Fruit fly (Drosophila melanogaster) whole organism, wandering third instar larva: ENCODE results near the gene Sox21b.

Experiments
- Abd-B ChIP-seq: fragments of >200 bp; optimal IDR thresholded peaks from 2 replicates; lab custom pipeline; 2017; ENCODE audit warnings: missing biosample characterization, missing genetic modification characterization
- CG32264 ChIP-seq: fragments of 200-800 bp; sonication (Bioruptor generic); optimal IDR thresholded peaks from 2 replicates; lab custom pipeline; 2016; ENCODE audit warnings: missing biosample characterization, missing genetic modification characterization
- CG9705 ChIP-seq: fragments of 200-800 bp; sonication (Bioruptor generic); optimal IDR thresholded peaks from 2 replicates; lab custom pipeline; 2018; ENCODE audit warnings: missing biosample characterization, mild to moderate bottlenecking, missing genetic modification characterization
- CrebA ChIP-seq: fragments of 200-800 bp; sonication (Bioruptor generic); optimal IDR thresholded peaks from 2 replicates; lab custom pipeline; 2016; ENCODE audit warnings: missing biosample characterization, mild to moderate bottlenecking, missing genetic modification characterization, borderline replicate concordance
- Dfd ChIP-seq: fragments of >200 bp; optimal IDR thresholded peaks from 2 replicates; lab custom pipeline; 2017; ENCODE audit warnings: missing biosample characterization, missing genetic modification characterization
- Dif ChIP-seq: fragments of 200-275, 200-300 bp; sonication (Bioruptor generic); optimal IDR thresholded peaks from 2 replicates; lab custom pipeline; 2018; ENCODE audit warnings: missing biosample characterization, missing genetic modification characterization; ENCODE audit not compliant: partially characterized antibody
- GATAd ChIP-seq: sonication (Bioruptor generic); optimal IDR thresholded peaks from 2 replicates; lab custom pipeline; 2016; ENCODE audit warnings: missing biosample characterization, missing genetic modification characterization
- HLH106 ChIP-seq: fragments of 200-800 bp; optimal IDR thresholded peaks from 3 replicates; lab custom pipeline; 2019; ENCODE audit warnings: missing biosample characterization, mild to moderate bottlenecking, missing genetic modification characterization, moderate library complexity
- Hnf4 ChIP-seq: fragments of 200-800 bp; sonication (Bioruptor generic); optimal IDR thresholded peaks from 2 replicates; lab custom pipeline; 2016; ENCODE audit warnings: missing biosample characterization, mild to moderate bottlenecking, missing genetic modification characterization
- Hr78 ChIP-seq: fragments of >200 bp; optimal IDR thresholded peaks from 2 replicates; lab custom pipeline; 2017; ENCODE audit warnings: missing biosample characterization, missing genetic modification characterization
- Hr83 ChIP-seq: fragments of 200-300 bp; sonication (Bioruptor generic); optimal IDR thresholded peaks from 2 replicates; lab custom pipeline; 2016; ENCODE audit warnings: missing biosample characterization, mild to moderate bottlenecking, missing genetic modification characterization, moderate library complexity; ENCODE audit not compliant: poor library complexity, severe bottlenecking
- Mio ChIP-seq: sonication (Bioruptor generic); optimal IDR thresholded peaks from 2 replicates; lab custom pipeline; 2016; ENCODE audit warnings: missing biosample characterization, missing genetic modification characterization
- Myc ChIP-seq: fragments of >200 bp; optimal IDR thresholded peaks from 2 replicates; lab custom pipeline; 2017
- Rel ChIP-seq, 2 experiments: fragments of 200-800 bp; sonication (Bioruptor generic) in 1 of 2; optimal IDR thresholded peaks; 2 replicates in 1 of 2; 3 replicates in 1 of 2; lab custom pipeline; 2016 to 2019; ENCODE audit warnings: mild to moderate bottlenecking in 2 of 2, missing biosample characterization in 2 of 2, missing genetic modification characterization in 2 of 2, moderate library complexity in 1 of 2
- Sp1 ChIP-seq: fragments of 200-800 bp; sonication (Bioruptor generic); optimal IDR thresholded peaks from 3 replicates; lab custom pipeline; 2019; ENCODE audit warnings: missing biosample characterization, mild to moderate bottlenecking, missing genetic modification characterization, moderate library complexity
- br ChIP-seq: fragments of 200-800 bp; sonication (Bioruptor generic); optimal IDR thresholded peaks from 2 replicates; lab custom pipeline; 2016; ENCODE audit warnings: missing biosample characterization, missing genetic modification characterization
- dl ChIP-seq, 2 experiments: fragments of 175-275, 200-275 bp in 1 of 2; fragments of 200-275 bp in 1 of 2; sonication (Bioruptor generic); optimal IDR thresholded peaks; lab custom pipeline; 2018; ENCODE audit warnings: mild to moderate bottlenecking in 2 of 2, missing biosample characterization in 2 of 2, missing genetic modification characterization in 2 of 2, moderate library complexity in 2 of 2; ENCODE audit not compliant: partially characterized antibody in 2 of 2, insufficient read depth in 1 of 2
- dmrt93B ChIP-seq: fragments of 200-800 bp; sonication (Bioruptor generic); optimal IDR thresholded peaks from 2 replicates; lab custom pipeline; 2018; ENCODE audit warnings: missing biosample characterization, mild to moderate bottlenecking, missing genetic modification characterization
- foxo ChIP-seq, 2 experiments: fragments of 200-800 bp; sonication (Bioruptor generic); optimal IDR thresholded peaks; 2 replicates in 1 of 2; 3 replicates in 1 of 2; lab custom pipeline; 2016 to 2017; ENCODE audit warnings: missing biosample characterization in 2 of 2, missing genetic modification characterization in 2 of 2
- lola ChIP-seq: fragments of >200 bp; optimal IDR thresholded peaks from 2 replicates; lab custom pipeline; 2017; ENCODE audit warnings: missing biosample characterization, missing genetic modification characterization
- pan ChIP-seq: fragments of >200 bp; optimal IDR thresholded peaks from 2 replicates; lab custom pipeline; 2017
- psq ChIP-seq: fragments of 200-800 bp; sonication (Bioruptor generic); optimal IDR thresholded peaks from 3 replicates; lab custom pipeline; 2017; ENCODE audit warnings: missing biosample characterization, mild to moderate bottlenecking, missing genetic modification characterization, moderate library complexity
- rgr ChIP-seq: fragments of 200-800 bp; sonication (Bioruptor generic); optimal IDR thresholded peaks from 3 replicates; lab custom pipeline; 2016; ENCODE audit warnings: missing biosample characterization, mild to moderate bottlenecking, missing genetic modification characterization
- sage ChIP-seq: fragments of 200-800 bp; sonication (Bioruptor generic); optimal IDR thresholded peaks from 2 replicates; lab custom pipeline; 2016; ENCODE audit warnings: missing biosample characterization, mild to moderate bottlenecking, missing genetic modification characterization
- sv ChIP-seq: fragments of 200-800 bp; sonication (Bioruptor generic); optimal IDR thresholded peaks from 3 replicates; lab custom pipeline; 2016; ENCODE audit warnings: missing biosample characterization, missing genetic modification characterization
- tai ChIP-seq: sonication (Bioruptor generic); optimal IDR thresholded peaks from 2 replicates; lab custom pipeline; 2016; ENCODE audit warnings: missing biosample characterization, missing genetic modification characterization

The Sox21b gene

DNA sequence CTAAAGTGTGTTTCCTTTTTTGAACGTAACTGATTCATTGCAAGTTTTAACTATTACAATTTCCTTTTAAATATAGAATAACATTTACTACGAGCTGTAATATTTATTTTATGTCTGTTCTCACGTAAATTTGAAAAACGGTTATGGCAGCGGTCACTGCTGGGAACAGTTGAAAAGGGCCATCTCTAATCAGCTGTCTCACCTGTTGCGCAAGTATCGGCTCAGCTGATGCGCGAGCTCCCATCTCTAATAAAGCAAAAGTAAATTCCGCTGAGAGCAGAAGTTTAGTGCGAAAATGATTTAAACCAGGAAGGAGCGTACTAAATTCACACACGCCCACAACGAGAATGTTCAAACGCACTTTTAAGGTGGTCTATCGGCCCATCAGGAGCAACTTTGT is 59.5 kb downstream of the Sox21b start, which contains the start of gene Pex1:
Pex1 (plus strand) TSS at position 272 of the 400 bp plus-strand sequence.
- TF ChIP-seq sage (GFP tag; lab: Kevin White, UChicago) = peak; percentile 2
- TF ChIP-seq CG32264 (GFP tag; lab: Kevin White, UChicago) = no peak
- TF ChIP-seq dl (GFP tag; optimal IDR thresholded peaks at IDR 0.05; lab: Kevin White, UChicago; ENCODE audit: insufficient read depth in 1 of 2, partially characterized antibody in 2 of 2) = no peak
- TF ChIP-seq lola = no peak
- no peak for TF ChIP-seq dmrt93B
- peak; percentile 72 for TF ChIP-seq Myc (lab: Kevin White, UChicago)
- TF ChIP-seq Hr78 = no peak
- no peak for TF ChIP-seq Hnf4 (GFP tag; lab: Kevin White, UChicago)
- TF ChIP-seq Dif (GFP tag; lab: Kevin White, UChicago) = no peak
- no peak for TF ChIP-seq GATAd (GFP tag; lab: Kevin White, UChicago)
- no peak for TF ChIP-seq br (GFP tag; lab: Kevin White, UChicago)
- peak; percentile 13 for TF ChIP-seq CrebA (GFP tag; lab: Kevin White, UChicago)

DNA sequence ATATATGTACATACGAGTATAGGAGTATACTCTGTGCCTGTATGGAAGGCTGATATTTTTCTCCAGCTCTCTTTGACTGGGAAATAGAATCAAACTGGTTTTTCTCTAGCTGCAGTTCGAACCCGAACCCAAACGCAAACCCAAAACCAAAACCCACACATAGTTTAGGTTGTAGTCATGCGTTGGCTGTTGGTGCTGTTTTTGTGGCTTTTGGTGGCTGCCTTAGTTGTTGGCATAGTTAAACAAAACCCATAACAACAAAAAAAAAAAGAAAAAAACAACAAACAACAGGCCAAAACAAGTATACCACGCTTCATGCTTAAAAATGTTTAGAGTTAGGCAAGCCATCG is 67.1 kb downstream of the Sox21b start:
- no peak for TF ChIP-seq tai (GFP tag; lab: Kevin White, UChicago)
- TF ChIP-seq br (GFP tag; lab: Kevin White, UChicago) = no peak
- no peak for TF ChIP-seq HLH106 (tag; lab: Kevin White, UChicago)
- TF ChIP-seq Mio (GFP tag; lab: Kevin White, UChicago) = no peak
- no peak for TF ChIP-seq Dif (GFP tag; lab: Kevin White, UChicago)
- no peak for TF ChIP-seq dmrt93B
- no peak for TF ChIP-seq psq (GFP tag; lab: Kevin White, UChicago)
- no peak for TF ChIP-seq CG9705 (GFP tag; lab: Kevin White, UChicago)
- no peak for TF ChIP-seq Hr83
- TF ChIP-seq Sp1 = no peak
- TF ChIP-seq Dfd (GFP tag; lab: Kevin White, UChicago) = no peak
- no peak for TF ChIP-seq foxo (GFP tag; optimal IDR thresholded peaks at IDR 0.05; lab: Kevin White, UChicago)
- TF ChIP-seq sv (GFP tag; lab: Kevin White, UChicago) = no peak
- no peak for TF ChIP-seq Hr78

DNA sequence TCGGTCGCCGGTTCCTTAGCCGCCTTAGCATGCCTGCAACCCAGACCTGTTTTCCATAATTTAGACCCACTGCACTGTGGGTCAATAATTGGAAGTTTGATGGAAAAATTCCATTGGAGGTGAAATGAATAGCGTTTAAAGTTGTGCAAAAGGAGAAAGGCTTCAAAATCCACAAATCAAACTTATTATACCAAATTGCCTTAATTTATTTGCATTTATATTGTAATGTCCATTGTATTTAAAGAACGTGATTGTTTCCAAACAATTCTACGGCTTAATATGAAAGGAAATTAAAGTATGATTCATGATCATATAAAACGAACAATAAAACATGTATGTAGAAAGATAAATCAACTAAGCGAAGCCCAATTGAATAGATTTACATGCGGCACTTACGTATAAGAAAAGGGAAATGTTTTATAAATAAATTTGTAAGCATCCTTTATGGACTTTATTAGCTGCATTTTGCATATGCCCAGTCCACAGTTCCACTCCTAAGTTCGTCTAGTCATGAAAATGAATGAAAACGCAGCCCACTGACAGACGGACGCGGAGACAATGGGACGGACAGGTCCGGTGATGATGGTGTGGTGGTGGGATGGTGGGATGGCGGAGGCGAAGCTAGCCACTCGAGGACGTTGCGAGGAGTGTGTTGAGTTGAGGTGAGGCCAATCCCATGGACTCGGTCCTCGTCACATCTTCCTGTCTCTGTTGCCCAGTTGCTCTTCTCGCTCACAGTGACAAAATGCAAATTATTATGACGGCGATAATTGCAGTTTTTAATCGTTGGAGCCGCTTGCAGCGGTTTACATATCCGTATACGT is 67.7 kb downstream of the Sox21b start:
- TF ChIP-seq Sp1 (no peak), psq (GFP tag; lab: Kevin White, UChicago) (no peak), sv (GFP tag; lab: Kevin White, UChicago) (no peak), Abd-B (GFP tag; lab: Kevin White, UChicago) (no peak), Rel (GFP tag; optimal IDR thresholded peaks at IDR 0.05; lab: Kevin White, UChicago) (no peak), Rel (tag; optimal IDR thresholded peaks at IDR 0.05; lab: Kevin White, UChicago) (no peak), HLH106 (tag; lab: Kevin White, UChicago) (no peak)

DNA sequence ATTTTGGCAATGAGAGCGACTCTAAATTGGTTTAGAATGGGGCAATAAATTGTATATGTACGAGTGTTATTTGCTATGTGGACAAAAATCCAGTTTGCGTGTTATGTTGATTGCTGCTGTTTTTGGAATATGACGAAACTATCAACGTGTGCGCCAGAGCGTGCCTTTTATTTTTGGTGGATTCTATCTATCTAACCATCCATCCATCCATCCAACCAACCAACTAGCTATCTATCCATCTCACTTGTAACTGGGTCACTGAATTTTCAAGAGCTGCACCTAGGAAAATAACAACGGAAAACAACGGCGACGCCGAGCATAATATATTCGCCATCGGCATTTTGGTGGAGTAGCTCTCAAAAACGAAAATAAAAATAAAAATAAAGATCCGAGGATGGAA is 68.4 kb downstream of the Sox21b start:
- TF ChIP-seq Hnf4 (GFP tag; lab: Kevin White, UChicago) (no peak), CrebA (GFP tag; lab: Kevin White, UChicago) (no peak), sage (GFP tag; lab: Kevin White, UChicago) (no peak), Mio (GFP tag; lab: Kevin White, UChicago) (no peak), pan (lab: Kevin White, UChicago) (no peak), lola (no peak), Dfd (GFP tag; lab: Kevin White, UChicago) (no peak), rgr (GFP tag; lab: Kevin White, UChicago) (no peak)
